Worm (Caenorhabditis elegans): ENCODE data around the gene C29E4.9.

ce11 chrIII:7956965-7957364 is at the start of gene C29E4.9:
- TF ChIP-seq jun-1 (tag; optimal IDR thresholded peaks at IDR 0.05) (no peak), nhr-12 (tag; optimal IDR thresholded peaks at IDR 0.05) (no peak), Y116A8C.19 (tag; optimal IDR thresholded peaks at IDR 0.05; ENCODE audit: borderline replicate concordance) (no peak), lin-15B (tag; optimal IDR thresholded peaks at IDR 0.05) (no peak), snpc-4 (tag; optimal IDR thresholded peaks at IDR 0.05) (no peak), nhr-11 (tag; optimal IDR thresholded peaks at IDR 0.05) (no peak), nhr-237 (tag; optimal IDR thresholded peaks at IDR 0.05) (no peak), ama-1 (optimal IDR thresholded peaks at IDR 0.05) (no peak), lin-39 (tag; optimal IDR thresholded peaks at IDR 0.05) (no peak), xbp-1 (tag; optimal IDR thresholded peaks at IDR 0.05) (no peak), sptf-1 (tag; optimal IDR thresholded peaks at IDR 0.05) (no peak), lsy-2 (tag; optimal IDR thresholded peaks at IDR 0.05) (no peak), pag-3 (tag; optimal IDR thresholded peaks at IDR 0.05; ENCODE audit: borderline replicate concordance, insufficient read depth) (no peak), zip-4 (GFP tag; optimal IDR thresholded peaks at IDR 0.05) (no peak)
